Worm (Caenorhabditis elegans) whole organism, mixed stage, embryonic: ENCODE data around the gene C09B8.3.

Source experiments
- blmp-1 ChIP-seq: fragments of 150-350 bp; optimal IDR thresholded peaks from 2 replicates; lab custom pipeline; 2014; ENCODE audit warnings: missing biosample characterization, missing genetic modification characterization
- cnd-1 ChIP-seq: fragments of 200-800 bp; sonication (Bioruptor generic); optimal IDR thresholded peaks from 2 replicates; lab custom pipeline; 2018; ENCODE audit warnings: mild to moderate bottlenecking, missing genetic modification characterization, missing compliant biosample characterization
- ham-2 ChIP-seq: fragments of 200-800 bp; sonication (Bioruptor generic); optimal IDR thresholded peaks from 2 replicates; lab custom pipeline; 2018; ENCODE audit warnings: mild to moderate bottlenecking, missing genetic modification characterization, missing compliant biosample characterization
- hlh-1 ChIP-seq: fragments of 150-350 bp; optimal IDR thresholded peaks from 2 replicates; lab custom pipeline; 2014; ENCODE audit warnings: missing biosample characterization, missing genetic modification reagents, missing genetic modification characterization
- nhr-12 ChIP-seq: fragments of 150-350 bp; optimal IDR thresholded peaks from 2 replicates; lab custom pipeline; 2014; ENCODE audit warnings: missing biosample characterization, missing genetic modification characterization
- nhr-2 ChIP-seq: fragments of 150-350 bp; optimal IDR thresholded peaks from 2 replicates; lab custom pipeline; 2014; ENCODE audit warnings: missing biosample characterization, missing genetic modification characterization
- nhr-237 ChIP-seq: fragments of 150-350 bp; optimal IDR thresholded peaks from 2 replicates; lab custom pipeline; 2014; ENCODE audit warnings: missing biosample characterization, missing genetic modification characterization
- nhr-28 ChIP-seq: fragments of 150-350 bp; optimal IDR thresholded peaks from 2 replicates; lab custom pipeline; 2014; ENCODE audit warnings: missing biosample characterization, missing genetic modification characterization
- nhr-76 ChIP-seq: sonication (generic microtip); optimal IDR thresholded peaks from 2 replicates; lab custom pipeline; 2017; ENCODE audit warnings: missing biosample characterization, missing genetic modification characterization
- pha-4 ChIP-seq: fragments of 150-350 bp; optimal IDR thresholded peaks from 2 replicates; lab custom pipeline; 2018; ENCODE audit warnings: missing biosample characterization, missing genetic modification reagents, missing genetic modification characterization
- snpc-4 ChIP-seq: fragments of 150-350 bp; optimal IDR thresholded peaks from 2 replicates; lab custom pipeline; 2014; ENCODE audit warnings: missing biosample characterization, missing genetic modification characterization
- unc-62 ChIP-seq: fragments of 150-350 bp; optimal IDR thresholded peaks from 2 replicates; lab custom pipeline; 2014; ENCODE audit warnings: missing biosample characterization, missing genetic modification reagents, missing genetic modification characterization
- zip-8 ChIP-seq: fragments of 150-350 bp; optimal IDR thresholded peaks from 2 replicates; lab custom pipeline; 2014; ENCODE audit warnings: missing biosample characterization, missing genetic modification characterization
- ztf-11 ChIP-seq: fragments of 150-350 bp; optimal IDR thresholded peaks from 2 replicates; lab custom pipeline; 2014; ENCODE audit warnings: missing biosample characterization, missing genetic modification characterization

DNA sequence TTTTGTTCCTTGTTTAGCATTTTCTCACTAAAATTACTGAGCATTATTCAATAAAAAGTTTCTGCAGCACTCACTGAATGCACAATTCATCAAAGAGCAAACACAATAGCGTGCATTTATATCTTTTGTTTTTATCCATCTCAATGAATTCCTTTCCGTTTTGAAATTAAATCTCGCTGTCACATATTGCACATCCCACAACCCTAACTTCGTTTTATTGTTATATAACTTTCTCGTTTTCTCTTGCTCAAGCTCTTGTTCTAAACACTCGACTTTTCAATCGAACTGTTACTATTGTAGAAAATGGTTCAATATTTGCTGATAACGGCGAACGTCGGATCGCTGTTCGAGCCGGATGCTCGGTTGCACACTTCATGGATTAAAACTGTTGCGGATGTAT, 20.7 kb upstream of the C09B8.3 start, which contains the start of gene ipp-5:
- TF ChIP-seq zip-8 (tag; lab: Kevin White, UChicago) (no peak), ztf-11 (tag; lab: Kevin White, UChicago) (no peak), snpc-4 (tag; lab: Kevin White, UChicago) (no peak), nhr-2 (tag; lab: Kevin White, UChicago) (no peak), ham-2 (GFP tag; lab: Kevin White, UChicago) (no peak), unc-62 (GFP tag; lab: Kevin White, UChicago) (no peak), nhr-28 (tag; lab: Kevin White, UChicago) (no peak), nhr-12 (no peak), blmp-1 (tag; lab: Kevin White, UChicago) (no peak), pha-4 (tag; lab: Kevin White, UChicago) (no peak), cnd-1 (tag; lab: Kevin White, UChicago) (no peak), hlh-1 (tag; lab: Kevin White, UChicago) (no peak), nhr-237 (tag; lab: Kevin White, UChicago) (no peak), nhr-76 (tag; lab: Kevin White, UChicago) (no peak)
